Fruit fly (Drosophila melanogaster) whole organism, prepupa: Measurements from ENCODE around the gene Bug22.

Source experiments
- Blimp-1 ChIP-seq: fragments of 200-800 bp; sonication (Bioruptor generic); optimal IDR thresholded peaks from 3 replicates; lab custom pipeline; 2017; ENCODE audit warnings: missing biosample characterization, missing genetic modification characterization, mild to moderate bottlenecking, moderate library complexity, missing genetic modification reagents
- CG10631 ChIP-seq: fragments of 200-800 bp; sonication (Bioruptor generic); optimal IDR thresholded peaks from 2 replicates; lab custom pipeline; 2016; ENCODE audit warnings: missing biosample characterization, missing genetic modification characterization
- CG11902 ChIP-seq: fragments of 200-800 bp; sonication (Bioruptor generic); optimal IDR thresholded peaks from 3 replicates; lab custom pipeline; 2016; ENCODE audit warnings: missing biosample characterization, missing genetic modification characterization
- CG15336 ChIP-seq: fragments of 200-800 bp; sonication (Bioruptor generic); IDR thresholded peaks from 2 replicates; pipeline ENCODE4 v1.3.6; 2022; ENCODE audit warnings: missing biosample characterization, missing genetic modification characterization
- CG1621 ChIP-seq: fragments of 200-800 bp; sonication (Bioruptor generic); optimal IDR thresholded peaks from 3 replicates; lab custom pipeline; 2018; ENCODE audit warnings: missing biosample characterization, mild to moderate bottlenecking, missing genetic modification characterization
- CG16779 ChIP-seq: fragments of 200-800 bp; sonication (Bioruptor generic); optimal IDR thresholded peaks from 3 replicates; lab custom pipeline; 2017; ENCODE audit warnings: missing biosample characterization, mild to moderate bottlenecking, missing genetic modification characterization
- CG3032 ChIP-seq: fragments of 200-800 bp; optimal IDR thresholded peaks from 2 replicates; lab custom pipeline; 2019; ENCODE audit warnings: missing biosample characterization, mild to moderate bottlenecking, missing genetic modification characterization, moderate library complexity
- CG31627 ChIP-seq: fragments of 200-800 bp; sonication (Bioruptor generic); optimal IDR thresholded peaks from 3 replicates; lab custom pipeline; 2016; ENCODE audit warnings: missing biosample characterization, missing genetic modification characterization
- CG32006 ChIP-seq: fragments of 200-800 bp; sonication (Bioruptor generic); optimal IDR thresholded peaks from 3 replicates; lab custom pipeline; 2017; ENCODE audit warnings: missing biosample characterization, mild to moderate bottlenecking, missing genetic modification characterization
- CG34406 ChIP-seq: fragments of 200-800 bp; sonication (Bioruptor generic); optimal IDR thresholded peaks from 3 replicates; lab custom pipeline; 2016; ENCODE audit warnings: missing biosample characterization, missing genetic modification characterization
- CG6163 ChIP-seq: fragments of 200-800 bp; sonication (Bioruptor generic); IDR thresholded peaks from 3 replicates; pipeline ENCODE4 v1.3.6; 2022; ENCODE audit warnings: missing biosample characterization, missing genetic modification characterization
- CG6276 ChIP-seq: fragments of 200-800 bp; sonication (Bioruptor generic); optimal IDR thresholded peaks from 2 replicates; lab custom pipeline; 2017; ENCODE audit warnings: missing biosample characterization, mild to moderate bottlenecking, missing genetic modification characterization
- CG6792 ChIP-seq: fragments of 200-800 bp; sonication (Bioruptor generic); optimal IDR thresholded peaks from 3 replicates; lab custom pipeline; 2016; ENCODE audit warnings: missing biosample characterization, missing genetic modification characterization
- CG6854 ChIP-seq: fragments of 200-800 bp; sonication (Bioruptor generic); optimal IDR thresholded peaks from 2 replicates; lab custom pipeline; 2017; ENCODE audit warnings: missing biosample characterization, mild to moderate bottlenecking, missing genetic modification characterization
- CG7368 ChIP-seq: fragments of 200-800 bp; sonication (Bioruptor generic); optimal IDR thresholded peaks from 3 replicates; lab custom pipeline; 2016; ENCODE audit warnings: missing biosample characterization, missing genetic modification characterization
- CG8632 ChIP-seq: fragments of 200-800 bp; sonication (Bioruptor generic); optimal IDR thresholded peaks from 3 replicates; lab custom pipeline; 2016; ENCODE audit warnings: missing biosample characterization, missing genetic modification characterization
- CG9139 ChIP-seq: fragments of 200-800 bp; sonication (Bioruptor generic); optimal IDR thresholded peaks from 3 replicates; lab custom pipeline; 2017; ENCODE audit warnings: missing biosample characterization, mild to moderate bottlenecking, missing genetic modification characterization
- Eip75B ChIP-seq: fragments of 200-800 bp; sonication (Bioruptor generic); optimal IDR thresholded peaks from 3 replicates; lab custom pipeline; 2016; ENCODE audit warnings: missing biosample characterization, missing genetic modification characterization
- Eip78C ChIP-seq: fragments of 200-800 bp; sonication (Bioruptor generic); peaks from one replicate; lab custom pipeline; 2016; ENCODE audit warnings: missing biosample characterization, missing genetic modification characterization
- Eip93F ChIP-seq: fragments of 200-800 bp; sonication (Bioruptor generic); optimal IDR thresholded peaks from 2 replicates; lab custom pipeline; 2016; ENCODE audit warnings: missing biosample characterization, mild to moderate bottlenecking, missing genetic modification characterization
- Ets21C ChIP-seq: fragments of 200-800 bp; sonication (Bioruptor generic); optimal IDR thresholded peaks from 3 replicates; lab custom pipeline; 2016; ENCODE audit warnings: missing biosample characterization, missing genetic modification characterization
- Ets96B ChIP-seq: fragments of 200-800 bp; optimal IDR thresholded peaks from 2 replicates; lab custom pipeline; 2019; ENCODE audit warnings: missing biosample characterization, mild to moderate bottlenecking, missing genetic modification characterization, moderate library complexity
- Gug ChIP-seq: fragments of 200-800 bp; sonication (Bioruptor generic); IDR thresholded peaks from 2 replicates; pipeline ENCODE4 v1.3.6; 2022; ENCODE audit warnings: missing biosample characterization, missing genetic modification characterization
- Hr39 ChIP-seq: fragments of 200-800 bp; sonication (Bioruptor generic); optimal IDR thresholded peaks from 2 replicates; lab custom pipeline; 2016; ENCODE audit warnings: missing biosample characterization, missing genetic modification characterization
- Met ChIP-seq: fragments of 200-800 bp; sonication (Bioruptor generic); optimal IDR thresholded peaks from 3 replicates; lab custom pipeline; 2016; ENCODE audit warnings: missing biosample characterization, missing genetic modification characterization
- OdsH ChIP-seq: fragments of 200-800 bp; sonication (Bioruptor generic); optimal IDR thresholded peaks from 3 replicates; lab custom pipeline; 2016; ENCODE audit warnings: missing biosample characterization, missing genetic modification characterization
- Sox102F ChIP-seq: fragments of 200-800 bp; sonication (Bioruptor generic); optimal IDR thresholded peaks from 2 replicates; lab custom pipeline; 2016; ENCODE audit warnings: missing biosample characterization, mild to moderate bottlenecking, missing genetic modification characterization
- Sox14 ChIP-seq: fragments of 200-800 bp; sonication (Bioruptor generic); optimal IDR thresholded peaks from 3 replicates; lab custom pipeline; 2016; ENCODE audit warnings: missing biosample characterization, missing genetic modification characterization
- Sox15 ChIP-seq: fragments of 200-800 bp; sonication (Bioruptor generic); optimal IDR thresholded peaks from 3 replicates; lab custom pipeline; 2016; ENCODE audit warnings: missing biosample characterization, missing genetic modification characterization
- acj6 ChIP-seq: fragments of 200-800 bp; sonication (Bioruptor generic); optimal IDR thresholded peaks from 3 replicates; lab custom pipeline; 2016; ENCODE audit warnings: missing biosample characterization, missing genetic modification characterization
- cyc ChIP-seq: fragments of 200-800 bp; sonication (Bioruptor generic); optimal IDR thresholded peaks from 3 replicates; lab custom pipeline; 2016; ENCODE audit warnings: missing biosample characterization, missing genetic modification characterization
- dsx ChIP-seq: fragments of 200-800 bp; optimal IDR thresholded peaks from 3 replicates; lab custom pipeline; 2019; ENCODE audit warnings: missing biosample characterization, mild to moderate bottlenecking, missing genetic modification characterization, moderate library complexity; ENCODE audit not compliant: poor library complexity, severe bottlenecking
- esn ChIP-seq: fragments of 200-800 bp; sonication (Bioruptor generic); optimal IDR thresholded peaks from 2 replicates; lab custom pipeline; 2016; ENCODE audit warnings: missing biosample characterization, mild to moderate bottlenecking, missing genetic modification characterization, moderate library complexity
- fd85E ChIP-seq: fragments of 200-800 bp; sonication (Bioruptor generic); optimal IDR thresholded peaks from 3 replicates; lab custom pipeline; 2016; ENCODE audit warnings: missing biosample characterization, missing genetic modification characterization
- lz ChIP-seq: fragments of 200-800 bp; sonication (Bioruptor generic); optimal IDR thresholded peaks from 3 replicates; lab custom pipeline; 2016; ENCODE audit warnings: missing biosample characterization, missing genetic modification characterization
- ss ChIP-seq, 2 experiments: fragments of 200-800 bp; sonication (Bioruptor generic); optimal IDR thresholded peaks; 2 replicates in 1 of 2; 3 replicates in 1 of 2; lab custom pipeline; 2017 to 2018; ENCODE audit warnings: mild to moderate bottlenecking in 2 of 2, missing biosample characterization in 2 of 2, missing genetic modification characterization in 2 of 2, moderate library complexity in 1 of 2
- svp ChIP-seq: fragments of 200-800 bp; sonication (Bioruptor generic); peaks from one replicate; lab custom pipeline; 2016; ENCODE audit warnings: missing biosample characterization, missing genetic modification characterization
- topi ChIP-seq: fragments of 200-800 bp; sonication (Bioruptor generic); optimal IDR thresholded peaks from 3 replicates; lab custom pipeline; 2016; ENCODE audit warnings: missing biosample characterization, missing genetic modification characterization

Bug22 gene

dm6 chr2L:10425599-10425998 is 5.1 kb downstream of the Bug22 start:
- TF ChIP-seq CG9139 (GFP tag; lab: Kevin White, UChicago) = no peak
- TF ChIP-seq svp (GFP tag; lab: Kevin White, UChicago) = no peak
- no peak for TF ChIP-seq CG31627 (GFP tag; lab: Kevin White, UChicago)
- TF ChIP-seq ss (GFP tag; optimal IDR thresholded peaks at IDR 0.05; lab: Kevin White, UChicago) = no peak
- TF ChIP-seq dsx (GFP tag; lab: Kevin White, UChicago) = no peak
- no peak for TF ChIP-seq CG15336 (GFP tag; lab: Robert Waterston, UW)
- no peak for TF ChIP-seq CG32006 (GFP tag; lab: Kevin White, UChicago)
- TF ChIP-seq Eip75B (GFP tag; lab: Kevin White, UChicago) = no peak
- TF ChIP-seq CG7368 (GFP tag; lab: Kevin White, UChicago) = no peak
- TF ChIP-seq fd85E = no peak
- TF ChIP-seq OdsH = no peak
- TF ChIP-seq Sox102F (GFP tag; lab: Kevin White, UChicago) = no peak
- no peak for TF ChIP-seq CG6276 (GFP tag; lab: Kevin White, UChicago)
- no peak for TF ChIP-seq Met (GFP tag; lab: Kevin White, UChicago)

dm6 chr2L:10422643-10423606 is 7.8 kb downstream of the Bug22 start, which contains the start of the genes pie and Wdfy2:
Gene pie, minus strand, starts transcription at chr2L:10422780.
Gene Wdfy2, plus strand, starts transcription at chr2L:10423291.
- TF ChIP-seq CG11902 (GFP tag; lab: Kevin White, UChicago) = no peak
- TF ChIP-seq cyc (GFP tag; lab: Kevin White, UChicago) = peak; percentile 6
- peak; percentile 21 for TF ChIP-seq CG3032 (tag; lab: Kevin White, UChicago)
- no peak for TF ChIP-seq CG1621 (tag; lab: Kevin White, UChicago)

- TF ChIP-seq CG34406 (GFP tag; lab: Kevin White, UChicago) = no peak
- no peak for TF ChIP-seq acj6
- TF ChIP-seq OdsH = no peak
- TF ChIP-seq CG6163 (GFP tag; lab: Robert Waterston, UW) = no peak
- no peak for TF ChIP-seq fd85E
- no peak for TF ChIP-seq CG10631 (GFP tag; lab: Kevin White, UChicago)
- TF ChIP-seq CG3032 (tag; lab: Kevin White, UChicago) = no peak
- TF ChIP-seq CG8632 (GFP tag; lab: Kevin White, UChicago) = no peak
- TF ChIP-seq Ets21C (GFP tag; lab: Kevin White, UChicago) = no peak
- no peak for TF ChIP-seq CG6854 (GFP tag; lab: Kevin White, UChicago)
- TF ChIP-seq Hr39 = no peak
- TF ChIP-seq Met (GFP tag; lab: Kevin White, UChicago) = no peak
- TF ChIP-seq CG16779 (tag; lab: Kevin White, UChicago) = no peak
- no peak for TF ChIP-seq CG15336 (GFP tag; lab: Robert Waterston, UW)
- TF ChIP-seq ss (GFP tag; optimal IDR thresholded peaks at IDR 0.05; lab: Kevin White, UChicago) = no peak
- no peak for TF ChIP-seq Eip93F (GFP tag; lab: Kevin White, UChicago)
Observed at dm6 chr2L:10418981-10419380, 11.7 kb downstream of the Bug22 start, which contains the start of gene RfC3. Gene RfC3, plus strand, starts transcription at chr2L:10419190.

dm6 chr2L:10413251-10414127 is 17.2 kb downstream of the Bug22 start, which contains the start of the genes CG5355 and Klp31E:
Gene CG5355, minus strand, starts transcription at chr2L:10413463.
Gene Klp31E, plus strand, starts transcription at chr2L:10414017.
- TF ChIP-seq Sox14 (no peak), Eip93F (GFP tag; lab: Kevin White, UChicago) (peak; percentile 52), CG6854 (GFP tag; lab: Kevin White, UChicago) (peak; percentile 16), CG31627 (GFP tag; lab: Kevin White, UChicago) (peak; percentile 63), Sox15 (GFP tag; lab: Kevin White, UChicago) (peak; percentile 65), lz (peak; percentile 59), OdsH (peak; percentile 69), Blimp-1 (peak; percentile 43), CG6163 (GFP tag; lab: Robert Waterston, UW) (no peak), Ets21C (GFP tag; lab: Kevin White, UChicago) (peak; percentile 39), Hr39 (peak; percentile 59), Gug (GFP tag; lab: Robert Waterston, UW) (0 out of 2 replicates have a peak, but pooled peaks have one; percentile 41), topi (GFP tag; lab: Kevin White, UChicago) (no peak), cyc (GFP tag; lab: Kevin White, UChicago) (peak; percentile 47), CG3032 (tag; lab: Kevin White, UChicago) (peak; percentile 79), acj6 (peak; percentile 50), CG32006 (GFP tag; lab: Kevin White, UChicago) (no peak), Ets96B (tag; lab: Kevin White, UChicago) (peak; percentile 46), esn (GFP tag; lab: Kevin White, UChicago) (peak; percentile 54), Eip78C (GFP tag; lab: Kevin White, UChicago) (peak; percentile 87), CG10631 (GFP tag; lab: Kevin White, UChicago) (peak; percentile 78), CG6792 (GFP tag; lab: Kevin White, UChicago) (peak; percentile 42), Sox102F (GFP tag; lab: Kevin White, UChicago) (no peak)
